Worm (Caenorhabditis elegans): ENCODE measurements around the gene dlc-2.

dlc-2 gene

ce11 chrIV:12086498-12086897, 24.9 kb downstream of the dlc-2 start:
- TF ChIP-seq nhr-77 (tag; optimal IDR thresholded peaks at IDR 0.05) (peak; percentile 32), lin-39 (tag; optimal IDR thresholded peaks at IDR 0.05) (peak; percentile 86), mml-1 (tag; optimal IDR thresholded peaks at IDR 0.05) (no peak), pha-4 (tag; optimal IDR thresholded peaks at IDR 0.05) (peak; percentile 82), ceh-82 (tag; optimal IDR thresholded peaks at IDR 0.05) (no peak), elt-3 (tag; optimal IDR thresholded peaks at IDR 0.05) (peak in 1 of 3 experiments; percentile 59), elt-2 (tag; optimal IDR thresholded peaks at IDR 0.05) (peak; percentile 60), skn-1 (tag; optimal IDR thresholded peaks at IDR 0.05) (peak; percentile 15), eor-1 (tag; optimal IDR thresholded peaks at IDR 0.05) (no peak), R02D3.7 (tag; optimal IDR thresholded peaks at IDR 0.05) (peak; percentile 52), nhr-67 (tag; optimal IDR thresholded peaks at IDR 0.05) (no peak), tbx-2 (tag; optimal IDR thresholded peaks at IDR 0.05) (peak; percentile 63), fkh-10 (GFP tag; optimal IDR thresholded peaks at IDR 0.05) (no peak), pqm-1 (tag; optimal IDR thresholded peaks at IDR 0.05) (peak; percentile 16), ama-1 (optimal IDR thresholded peaks at IDR 0.05) (peak; percentile 71), hmg-11 (tag; optimal IDR thresholded peaks at IDR 0.05) (peak; percentile 85), nhr-23 (tag; optimal IDR thresholded peaks at IDR 0.05) (peak; percentile 63), nfya-1 (tag; optimal IDR thresholded peaks at IDR 0.05; ENCODE audit: insufficient read depth) (peak; percentile 68), ceh-16 (tag; optimal IDR thresholded peaks at IDR 0.05) (no peak), snpc-4 (tag; optimal IDR thresholded peaks at IDR 0.05) (peak; percentile 46), lin-15B (tag; optimal IDR thresholded peaks at IDR 0.05) (peak; percentile 19), nhr-76 (tag; optimal IDR thresholded peaks at IDR 0.05) (peak; percentile 48), jun-1 (tag; optimal IDR thresholded peaks at IDR 0.05) (no peak), lsy-12 (tag; optimal IDR thresholded peaks at IDR 0.05) (peak; percentile 84), nhr-25 (tag; optimal IDR thresholded peaks at IDR 0.05) (peak; percentile 79), nhr-43 (tag; optimal IDR thresholded peaks at IDR 0.05; ENCODE audit: poor library complexity, severe bottlenecking) (peak; percentile 83), ceh-9 (tag; optimal IDR thresholded peaks at IDR 0.05) (no peak), ztf-4 (tag; optimal IDR thresholded peaks at IDR 0.05) (peak; percentile 19), nhr-28 (tag; optimal IDR thresholded peaks at IDR 0.05) (no peak), mdl-1 (tag; optimal IDR thresholded peaks at IDR 0.05) (no peak)

DNA sequence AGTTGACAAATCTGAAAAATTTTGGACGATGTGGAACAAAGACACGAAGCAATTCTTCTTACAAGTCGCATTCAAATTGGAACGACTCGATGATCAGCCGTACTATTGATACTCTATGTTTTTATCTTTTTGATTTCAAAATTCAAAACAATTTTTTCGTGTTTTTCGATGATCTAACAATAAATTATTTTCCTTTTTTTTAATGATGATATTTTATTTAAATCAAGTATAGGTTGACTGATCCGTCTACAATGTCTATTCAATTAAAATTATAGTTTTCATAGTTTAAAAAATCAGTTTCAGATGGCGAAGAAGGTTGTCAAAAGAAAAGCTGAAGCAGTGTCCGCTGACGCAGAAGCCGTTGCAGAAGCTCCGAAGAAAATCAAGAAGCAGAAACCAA, 26.3 kb downstream of the dlc-2 start, which contains the start of gene rbm-34:
TSS of gene rbm-34 (plus strand) at position 301 of the 400 bp plus-strand sequence.
- TF ChIP-seq ZK546.5 (tag; optimal IDR thresholded peaks at IDR 0.05) = no peak
- no peak for TF ChIP-seq fos-1 (tag; optimal IDR thresholded peaks at IDR 0.05)
- no peak for TF ChIP-seq elt-1 (tag; optimal IDR thresholded peaks at IDR 0.05)
- no peak for TF ChIP-seq ztf-11 (tag; optimal IDR thresholded peaks at IDR 0.05)
- no peak for TF ChIP-seq egl-27 (tag; optimal IDR thresholded peaks at IDR 0.05)
- TF ChIP-seq nhr-76 (tag; optimal IDR thresholded peaks at IDR 0.05) = no peak
- TF ChIP-seq nhr-237 (tag; optimal IDR thresholded peaks at IDR 0.05) = no peak
- no peak for TF ChIP-seq nhr-11 (tag; optimal IDR thresholded peaks at IDR 0.05)
- no peak for TF ChIP-seq ceh-28 (tag; optimal IDR thresholded peaks at IDR 0.05)
- TF ChIP-seq nhr-12 (tag; optimal IDR thresholded peaks at IDR 0.05) = no peak
- no peak for TF ChIP-seq jun-1 (tag; optimal IDR thresholded peaks at IDR 0.05)
- no peak for TF ChIP-seq pqm-1 (tag; optimal IDR thresholded peaks at IDR 0.05)
- TF ChIP-seq nhr-23 (tag; optimal IDR thresholded peaks at IDR 0.05) = no peak
- TF ChIP-seq skn-1 (tag; optimal IDR thresholded peaks at IDR 0.05) = no peak
- TF ChIP-seq nhr-67 (tag; optimal IDR thresholded peaks at IDR 0.05) = no peak
- no peak for TF ChIP-seq lin-15B (tag; optimal IDR thresholded peaks at IDR 0.05)
- no peak for TF ChIP-seq nhr-28 (tag; optimal IDR thresholded peaks at IDR 0.05)
- TF ChIP-seq sea-2 (GFP tag; optimal IDR thresholded peaks at IDR 0.05) = no peak
- TF ChIP-seq lin-39 (tag; optimal IDR thresholded peaks at IDR 0.05) = no peak

DNA sequence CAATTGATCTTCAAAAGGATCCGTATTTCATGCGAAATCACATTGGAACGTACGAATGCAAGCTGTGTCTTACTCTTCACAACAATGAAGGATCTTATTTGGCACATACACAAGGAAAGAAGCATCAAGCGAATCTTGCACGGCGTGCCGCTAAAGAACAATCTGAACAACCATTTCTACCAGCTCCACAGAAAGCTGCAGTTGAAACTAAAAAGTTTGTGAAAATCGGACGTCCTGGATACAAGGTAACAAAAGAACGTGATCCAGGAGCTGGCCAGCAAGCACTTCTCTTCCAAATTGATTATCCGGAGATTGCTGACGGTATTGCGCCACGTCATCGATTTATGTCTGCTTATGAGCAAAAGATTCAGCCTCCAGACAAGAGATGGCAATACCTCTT, 26.8 kb downstream of the dlc-2 start:
- TF ChIP-seq ama-1 (optimal IDR thresholded peaks at IDR 0.05) = peak; percentile 25
- no peak for TF ChIP-seq ceh-9 (tag; optimal IDR thresholded peaks at IDR 0.05)

Data from whole organism, L3 larva.